Worm (Caenorhabditis elegans): ENCODE results near the gene poml-4.

poml-4 gene

DNA sequence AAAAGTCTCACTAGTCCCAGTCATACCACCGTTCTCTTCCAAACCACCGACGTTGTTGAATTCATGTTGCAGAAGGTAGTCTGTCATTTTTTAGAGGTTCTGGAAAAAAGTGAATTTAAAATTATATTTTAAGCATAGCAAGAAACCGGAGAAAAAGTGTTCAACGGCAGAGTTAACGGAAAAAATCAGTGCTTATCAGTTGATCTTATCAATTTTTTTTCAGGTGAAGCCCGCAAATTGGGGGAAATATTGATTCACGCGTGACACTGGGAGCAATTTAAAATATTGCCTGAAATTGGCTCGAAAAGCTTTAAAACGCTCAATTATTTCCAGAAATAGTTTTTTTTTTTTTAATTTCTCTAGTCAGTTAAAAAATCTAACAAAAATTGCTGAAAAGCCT, 39.2 kb downstream of the poml-4 start, which contains the start of gene math-38:
math-38 (minus strand) TSS at position 101 of the 400 bp plus-strand sequence.
- TF ChIP-seq pha-4 (tag; optimal IDR thresholded peaks at IDR 0.05) = no peak
- no peak for TF ChIP-seq ama-1 (optimal IDR thresholded peaks at IDR 0.05)
- TF ChIP-seq che-1 (tag; optimal IDR thresholded peaks at IDR 0.05) = no peak

DNA sequence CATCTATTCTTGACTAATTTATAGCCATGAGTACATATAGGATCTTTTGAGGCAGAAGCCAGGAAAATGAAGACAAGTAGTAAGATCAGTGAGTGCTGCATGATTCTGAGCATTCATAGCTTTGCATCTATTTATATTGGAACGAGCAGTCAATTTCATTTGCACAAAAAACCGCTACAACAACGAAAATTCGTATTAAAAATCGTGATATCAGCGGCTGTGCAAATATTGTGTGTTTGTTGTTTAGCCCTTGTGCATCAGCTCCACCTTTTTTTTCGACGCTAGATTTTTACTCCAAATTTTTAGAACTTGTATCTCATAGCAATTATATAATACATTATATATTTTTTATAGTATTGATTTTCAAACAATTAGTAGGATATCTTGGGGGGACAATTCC, 43.4 kb downstream of the poml-4 start, which contains the start of gene clec-21:
clec-21 (minus strand) TSS at position 101 of the 400 bp plus-strand sequence.
- no peak for TF ChIP-seq elt-2 (tag; optimal IDR thresholded peaks at IDR 0.05)

DNA sequence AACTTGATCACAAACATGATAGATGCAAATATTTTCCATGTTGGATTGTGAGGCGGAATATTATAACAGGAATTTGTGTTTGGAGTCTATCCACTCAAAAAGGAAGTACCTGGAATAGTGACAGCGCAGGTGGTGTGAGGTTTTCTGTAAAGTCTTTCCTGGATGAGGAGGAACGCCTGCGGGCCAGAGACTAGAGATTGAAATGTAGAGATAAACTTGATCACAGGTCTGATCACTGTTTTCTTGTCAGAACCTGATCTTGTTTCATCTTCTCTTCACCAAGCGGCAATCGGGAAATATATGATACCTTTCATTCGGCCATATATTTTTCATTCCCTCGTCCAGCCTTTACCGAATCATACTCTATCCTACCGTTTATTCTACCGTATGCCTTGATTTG, 45.6 kb downstream of the poml-4 start, which contains the start of gene T07H3.8:
T07H3.8 (plus strand) TSS at position 301 of the 400 bp plus-strand sequence.
- TF ChIP-seq fax-1 (tag; optimal IDR thresholded peaks at IDR 0.05) (no peak), ceh-2 (tag; optimal IDR thresholded peaks at IDR 0.05) (no peak), sdc-2 (tag; optimal IDR thresholded peaks at IDR 0.05) (no peak), K02D7.2 (tag; optimal IDR thresholded peaks at IDR 0.05) (no peak)

DNA sequence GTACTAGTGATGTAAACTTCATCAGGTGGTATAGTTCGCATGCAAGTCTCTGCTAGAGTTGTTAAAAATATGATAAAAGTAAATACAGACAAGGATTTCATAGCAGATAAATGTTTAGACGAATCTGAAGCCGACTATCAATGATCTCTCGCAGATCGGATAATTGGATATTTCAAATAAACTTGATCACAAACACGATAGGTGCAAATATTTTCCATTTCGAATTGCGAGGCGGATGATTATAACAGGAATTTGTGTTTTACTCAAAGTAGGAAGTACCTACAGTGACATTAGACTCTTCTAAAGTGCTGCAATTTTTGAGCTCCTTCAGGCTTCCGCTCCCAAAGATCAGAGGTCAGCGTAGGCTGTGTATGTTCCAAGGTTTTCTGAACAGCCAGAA, 49.1 kb downstream of the poml-4 start, which contains the start of gene T07H3.7:
T07H3.7 (minus strand) TSS at position 101 of the 400 bp plus-strand sequence.
- no peak for TF ChIP-seq ztf-16 (tag; optimal IDR thresholded peaks at IDR 0.05)
- no peak for TF ChIP-seq hlh-13 (GFP tag; optimal IDR thresholded peaks at IDR 0.05)
- TF ChIP-seq K02D7.2 (tag; optimal IDR thresholded peaks at IDR 0.05) = no peak
- TF ChIP-seq gmeb-2 (tag; optimal IDR thresholded peaks at IDR 0.05) = no peak
- no peak for TF ChIP-seq che-1 (tag; optimal IDR thresholded peaks at IDR 0.05)
- no peak for TF ChIP-seq nhr-11 (tag; optimal IDR thresholded peaks at IDR 0.05)
- no peak for TF ChIP-seq ceh-30 (tag; optimal IDR thresholded peaks at IDR 0.05)
- no peak for TF ChIP-seq ceh-45 (GFP tag; IDR thresholded peaks at IDR 0.05)
- no peak for TF ChIP-seq ceh-19 (GFP tag; optimal IDR thresholded peaks at IDR 0.05)

Data from whole organism, late embryonic.